Worm (Caenorhabditis elegans): Measurements from ENCODE around the gene T24A6.16.
A peak's percentile ranks its signal among the peaks of the same experiment; 100 is the strongest.
"Not testable (repeated sequence)": the region's sequence is repeated elsewhere in the genome, so short reads cannot be mapped to it uniquely, and the experiment has no call there.

T24A6.16 gene

DNA sequence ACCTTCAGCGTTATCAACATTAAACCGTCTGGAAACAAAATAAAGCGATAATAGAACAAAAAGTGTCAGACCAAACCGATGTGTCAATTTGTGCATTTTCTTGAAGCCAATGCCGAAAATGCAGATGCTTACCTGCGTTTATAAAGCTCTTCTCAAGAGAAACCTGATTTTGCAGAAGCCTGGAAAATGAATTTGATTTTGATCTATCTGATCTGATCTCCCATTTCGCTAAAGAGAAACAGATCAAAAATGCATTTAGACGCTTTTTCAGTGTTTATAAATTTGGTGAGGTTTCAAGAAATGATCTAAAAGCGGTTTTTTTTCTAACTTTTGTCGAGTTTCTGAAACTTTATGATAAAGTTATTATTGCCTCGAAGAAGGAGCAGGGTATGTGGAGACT is at the start of gene T24A6.16:
TSS of gene T24A6.16 (minus strand) at position 101 of the 400 bp plus-strand sequence.
- not testable (repeated sequence) for TF ChIP-seq snpc-1.2 (GFP tag; IDR thresholded peaks at IDR 0.05); fos-1 (tag; optimal IDR thresholded peaks at IDR 0.05); ceh-20 (GFP tag; IDR thresholded peaks at IDR 0.05)

DNA sequence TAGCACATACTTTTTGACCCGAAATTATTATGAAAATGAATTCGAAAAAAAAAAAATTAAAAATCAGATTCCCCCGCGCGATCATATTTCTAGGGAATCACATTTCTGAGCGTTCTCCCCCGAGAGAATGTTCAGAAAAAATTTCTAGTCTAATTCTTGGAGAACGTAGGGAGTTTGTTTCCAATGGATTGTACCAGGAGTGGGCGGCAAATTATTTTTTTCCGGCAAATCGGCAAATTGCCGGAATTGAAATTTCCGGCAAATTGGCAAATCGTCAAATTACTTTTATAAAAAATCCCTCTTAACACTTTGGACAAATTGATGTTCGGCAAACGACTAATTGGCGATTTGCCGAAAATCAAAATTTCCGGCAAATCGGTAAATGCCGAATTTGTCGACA is 48.9 kb upstream of the T24A6.16 start, which contains the start of gene T22F3.10:
TSS of gene T22F3.10 (minus strand) at position 101 of the 400 bp plus-strand sequence.
- TF ChIP-seq nhr-41 (GFP tag; IDR thresholded peaks at IDR 0.05) = no peak
- no peak for TF ChIP-seq Y5F2A.4 (GFP tag; optimal IDR thresholded peaks at IDR 0.05)
- TF ChIP-seq nhr-25 (tag; optimal IDR thresholded peaks at IDR 0.05; ENCODE audit: borderline replicate concordance, insufficient read depth) = no peak
- no peak for TF ChIP-seq egl-43 (GFP tag; IDR thresholded peaks at IDR 0.05)
- TF ChIP-seq egl-27 (tag; optimal IDR thresholded peaks at IDR 0.05) = no peak
- TF ChIP-seq sdz-12 (GFP tag; optimal IDR thresholded peaks at IDR 0.05) = no peak
- no peak for TF ChIP-seq nhr-76 (tag; optimal IDR thresholded peaks at IDR 0.05)
- no peak for TF ChIP-seq ceh-44 (GFP tag; IDR thresholded peaks at IDR 0.05)
- no peak for TF ChIP-seq mep-1 (tag; optimal IDR thresholded peaks at IDR 0.05)
- no peak for TF ChIP-seq skn-1 (tag; optimal IDR thresholded peaks at IDR 0.05)
- no peak for TF ChIP-seq nhr-237 (tag; optimal IDR thresholded peaks at IDR 0.05)
- TF ChIP-seq ZK337.2 (GFP tag; IDR thresholded peaks at IDR 0.05) = no peak
- TF ChIP-seq lir-3 (tag; optimal IDR thresholded peaks at IDR 0.05) = no peak

DNA sequence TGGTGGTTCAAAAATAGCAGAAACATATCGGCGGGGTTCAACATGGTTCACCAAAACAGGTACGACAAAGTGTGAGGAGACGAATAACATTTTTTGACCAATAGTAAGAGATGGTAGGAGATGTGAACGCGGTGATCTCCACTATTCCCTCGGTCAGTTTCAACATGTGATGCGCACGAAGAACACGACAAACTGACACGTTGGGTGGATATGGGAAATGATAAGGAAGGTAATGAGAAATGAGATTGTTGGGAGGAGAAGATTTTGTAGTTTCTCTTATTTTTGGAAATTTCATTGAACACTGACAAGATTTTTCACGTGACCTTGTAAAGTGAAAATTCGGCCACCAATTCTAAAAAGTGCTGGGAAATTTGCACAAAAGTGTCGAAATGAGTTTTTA is 48.0 kb upstream of the T24A6.16 start:
- TF ChIP-seq F44E2.7 (GFP tag; IDR thresholded peaks at IDR 0.05) = no peak
- TF ChIP-seq D1046.2 (GFP tag; IDR thresholded peaks at IDR 0.05) = no peak
- TF ChIP-seq nhr-237 (tag; optimal IDR thresholded peaks at IDR 0.05) = no peak
- peak in 1 of 2 experiments; percentile 40 for TF ChIP-seq mdl-1 (tag; optimal IDR thresholded peaks at IDR 0.05)
- no peak for TF ChIP-seq ceh-28 (tag; optimal IDR thresholded peaks at IDR 0.05)
- no peak for TF ChIP-seq nhr-76 (tag; optimal IDR thresholded peaks at IDR 0.05)
- TF ChIP-seq lin-39 (tag; optimal IDR thresholded peaks at IDR 0.05) = no peak
- peak; percentile 64 for TF ChIP-seq dmd-6 (GFP tag; IDR thresholded peaks at IDR 0.05)
- no peak for TF ChIP-seq T26A8.4 (GFP tag; IDR thresholded peaks at IDR 0.05)
- TF ChIP-seq set-16 (GFP tag; IDR thresholded peaks at IDR 0.05) = no peak
- TF ChIP-seq egl-43 (GFP tag; IDR thresholded peaks at IDR 0.05) = no peak
- TF ChIP-seq snpc-1.2 (GFP tag; IDR thresholded peaks at IDR 0.05) = no peak
- TF ChIP-seq fos-1 (tag; optimal IDR thresholded peaks at IDR 0.05) = no peak
- TF ChIP-seq mxl-3 (GFP tag; optimal IDR thresholded peaks at IDR 0.05) = peak; percentile 81
- no peak for TF ChIP-seq lin-1 (GFP tag; IDR thresholded peaks at IDR 0.05)
- no peak for TF ChIP-seq spr-1 (tag; optimal IDR thresholded peaks at IDR 0.05)
- TF ChIP-seq hif-1 (tag; optimal IDR thresholded peaks at IDR 0.05) = no peak
- TF ChIP-seq attf-4 (tag; optimal IDR thresholded peaks at IDR 0.05) = no peak
- no peak for TF ChIP-seq nhr-25 (tag; optimal IDR thresholded peaks at IDR 0.05; ENCODE audit: borderline replicate concordance, insufficient read depth)
- TF ChIP-seq madf-9 (GFP tag; conservative IDR thresholded peaks at IDR 0.05) = no peak
- no peak for TF ChIP-seq madf-5 (GFP tag; IDR thresholded peaks at IDR 0.05)
- TF ChIP-seq hlh-30 (tag; optimal IDR thresholded peaks at IDR 0.05; ENCODE audit: insufficient read depth) = peak; percentile 35
- peak; percentile 93 for TF ChIP-seq nhr-28 (tag; optimal IDR thresholded peaks at IDR 0.05)
- TF ChIP-seq Y105C5A.15 (GFP tag; IDR thresholded peaks at IDR 0.05) = no peak
- no peak for TF ChIP-seq fkh-10 (GFP tag; optimal IDR thresholded peaks at IDR 0.05)
- no peak for TF ChIP-seq mep-1 (tag; optimal IDR thresholded peaks at IDR 0.05)

DNA sequence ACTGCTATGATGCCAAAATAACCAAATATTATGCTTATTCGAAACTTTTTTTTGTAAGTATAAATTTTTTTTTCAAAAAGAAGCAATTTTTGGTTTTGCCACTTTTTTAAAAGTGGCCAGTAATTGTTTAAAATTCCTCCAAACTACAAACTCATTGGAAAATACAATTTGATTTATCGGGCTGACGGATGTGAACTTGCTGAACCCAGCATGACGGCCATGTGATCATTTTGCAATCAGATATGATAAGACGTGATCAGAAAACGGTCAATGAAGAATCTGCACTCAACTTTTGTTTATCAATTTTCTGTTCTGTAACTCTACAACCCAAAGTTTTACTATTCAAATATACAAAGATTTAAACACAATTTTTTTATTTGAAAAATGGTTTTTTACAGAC is 43.7 kb upstream of the T24A6.16 start:
- TF ChIP-seq hlh-30 (tag; optimal IDR thresholded peaks at IDR 0.05; ENCODE audit: insufficient read depth) (peak; percentile 7), nhr-28 (tag; optimal IDR thresholded peaks at IDR 0.05) (peak; percentile 80), ceh-62 (tag; optimal IDR thresholded peaks at IDR 0.05) (no peak), zip-11 (GFP tag; IDR thresholded peaks at IDR 0.05) (no peak)

Data from whole organism, L4 larva.